Worm (Caenorhabditis elegans) whole organism, early embryonic: ENCODE measurements around the gene oma-2.

Source experiments
- B0310.2 ChIP-seq: sonication (generic microtip); optimal IDR thresholded peaks from 2 replicates; lab custom pipeline; 2016; ENCODE audit warnings: mild to moderate bottlenecking, missing genetic modification characterization, missing compliant biosample characterization
- F13C5.2 ChIP-seq: sonication (generic microtip); optimal IDR thresholded peaks from 2 replicates; lab custom pipeline; 2017; ENCODE audit warnings: mild to moderate bottlenecking, missing genetic modification characterization, inconsistent platforms, missing compliant biosample characterization
- aly-1 ChIP-seq: sonication (generic microtip); optimal IDR thresholded peaks from 2 replicates; lab custom pipeline; 2016; ENCODE audit warnings: missing genetic modification characterization, missing compliant biosample characterization
- ama-1 ChIP-seq: fragments of 150-350 bp; optimal IDR thresholded peaks from 2 replicates; lab custom pipeline; 2014
- ceh-13 ChIP-seq: fragments of 200-800 bp; sonication (Bioruptor generic); optimal IDR thresholded peaks from 2 replicates; lab custom pipeline; 2018; ENCODE audit warnings: mild to moderate bottlenecking, missing genetic modification characterization, missing compliant biosample characterization
- ceh-36 ChIP-seq: sonication (generic microtip); optimal IDR thresholded peaks from 2 replicates; lab custom pipeline; 2016; ENCODE audit warnings: missing genetic modification characterization, inconsistent platforms, missing compliant biosample characterization
- ets-7 ChIP-seq: sonication (generic microtip); optimal IDR thresholded peaks from 2 replicates; lab custom pipeline; 2016; ENCODE audit warnings: missing genotype, missing genetic modification characterization, missing compliant biosample characterization
- flt-1 ChIP-seq: fragments of 200-800 bp; sonication (Bioruptor generic); IDR thresholded peaks from 2 replicates; pipeline ENCODE4 v1.3.6; 2022; ENCODE audit warnings: missing genetic modification characterization, missing compliant biosample characterization
- hmbx-1 ChIP-seq: sonication (generic microtip); optimal IDR thresholded peaks from 2 replicates; lab custom pipeline; 2016; ENCODE audit warnings: mild to moderate bottlenecking, missing genetic modification characterization, missing compliant biosample characterization
- hmg-4 ChIP-seq: fragments of 200-800 bp; sonication (Bioruptor generic); optimal IDR thresholded peaks from 2 replicates; lab custom pipeline; 2018; ENCODE audit warnings: mild to moderate bottlenecking, missing genetic modification characterization, missing compliant biosample characterization
- hnd-1 ChIP-seq: sonication (generic microtip); optimal IDR thresholded peaks from 2 replicates; lab custom pipeline; 2016; ENCODE audit warnings: missing genetic modification characterization, missing compliant biosample characterization
- pes-1 ChIP-seq: fragments of 200-800 bp; sonication (Bioruptor generic); IDR thresholded peaks from 2 replicates; pipeline ENCODE4 v1.3.6; 2022; ENCODE audit warnings: missing genetic modification reagents, missing genetic modification characterization, missing compliant biosample characterization
- scrt-1 ChIP-seq: fragments of 200-800 bp; sonication (Bioruptor generic); IDR thresholded peaks from 2 replicates; pipeline ENCODE4 v1.3.6; 2022; ENCODE audit warnings: missing genetic modification characterization, missing compliant biosample characterization
- sea-1 ChIP-seq: fragments of 200-800 bp; sonication (Bioruptor generic); conservative IDR thresholded peaks from 2 replicates; pipeline ENCODE4 v1.3.6; 2022; ENCODE audit warnings: missing genetic modification characterization, missing compliant biosample characterization
- tbx-11 ChIP-seq: fragments of 200-800 bp; sonication (Bioruptor generic); IDR thresholded peaks from 2 replicates; pipeline ENCODE4 v1.3.6; 2022; ENCODE audit warnings: missing genetic modification characterization, missing compliant biosample characterization
- tbx-37 ChIP-seq: fragments of 200-800 bp; sonication (Bioruptor generic); conservative IDR thresholded peaks from 2 replicates; pipeline ENCODE4 v1.3.6; 2022; ENCODE audit warnings: missing genetic modification reagents, missing genetic modification characterization, missing compliant biosample characterization
- tra-4 ChIP-seq: sonication (generic microtip); optimal IDR thresholded peaks from 2 replicates; lab custom pipeline; 2017; ENCODE audit warnings: missing genetic modification characterization, missing compliant biosample characterization

The oma-2 gene

DNA sequence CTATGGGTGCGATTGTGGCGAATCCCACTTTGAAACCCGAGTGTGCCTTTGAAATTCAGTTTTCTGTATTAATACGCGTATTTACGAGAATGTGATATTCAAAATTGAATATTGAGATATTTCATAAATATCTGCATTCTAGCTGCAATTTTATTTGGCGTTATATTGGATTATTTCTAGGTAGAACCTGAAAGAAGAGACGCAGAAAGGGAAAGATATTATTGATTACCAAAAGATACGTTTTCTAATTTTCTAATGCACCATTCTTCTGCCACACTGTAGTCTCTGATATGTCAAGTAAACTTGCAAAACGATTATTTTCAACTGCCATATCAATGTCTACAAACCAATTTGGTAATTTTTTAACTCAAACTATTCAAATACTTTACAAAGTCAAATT lies 7.2 kb upstream of the oma-2 start, which contains the start of gene ech-3:
ech-3 (plus strand) TSS at position 178 of the 400 bp plus-strand sequence.
- TF ChIP-seq sea-1 (no peak), hmg-4 (GFP tag; lab: Kevin White, UChicago) (no peak), ets-7 (no peak), tbx-11 (GFP tag; lab: Robert Waterston, UW) (no peak), hmbx-1 (tag; lab: Kevin White, UChicago) (no peak), F13C5.2 (tag; lab: Kevin White, UChicago) (no peak), pes-1 (GFP tag; lab: Robert Waterston, UW) (no peak)

- TF ChIP-seq tra-4: no peak
- no peak for TF ChIP-seq tbx-37 (GFP tag; lab: Robert Waterston, UW)
- TF ChIP-seq flt-1 (GFP tag; lab: Robert Waterston, UW): no peak
- no peak for TF ChIP-seq aly-1 (tag; lab: Kevin White, UChicago)
- no peak for TF ChIP-seq ceh-36
- TF ChIP-seq pes-1 (GFP tag; lab: Robert Waterston, UW): no peak
These were observed 4.5 kb upstream of the oma-2 start, which contains the start of gene F43H9.3 for ce11 chrV:8024752-8025151. F43H9.3 (minus strand) TSS chrV:8024940.

DNA sequence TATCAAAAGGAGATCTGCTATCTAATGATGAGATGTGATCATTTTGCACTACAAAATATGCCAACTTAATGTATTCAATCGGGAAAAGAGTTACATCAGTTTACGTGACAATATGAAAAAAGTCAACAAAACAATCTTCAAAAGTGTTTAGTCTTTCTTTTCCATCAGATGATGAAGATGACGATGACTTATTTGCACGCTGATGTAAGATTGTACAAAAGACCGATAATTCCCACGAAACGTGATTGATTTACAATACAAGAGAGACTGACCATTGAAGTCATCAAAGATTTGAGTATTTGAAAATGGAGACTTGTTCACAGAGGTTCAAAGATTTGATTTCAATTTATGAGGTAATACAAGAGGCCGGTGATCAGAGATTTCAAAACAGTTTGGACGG lies 4.0 kb upstream of the oma-2 start:
- TF ChIP-seq tra-4 (no peak), pes-1 (GFP tag; lab: Robert Waterston, UW) (no peak), ceh-36 (no peak), tbx-11 (GFP tag; lab: Robert Waterston, UW) (no peak), ceh-13 (GFP tag; lab: Kevin White, UChicago) (no peak), aly-1 (tag; lab: Kevin White, UChicago) (no peak), B0310.2 (tag; lab: Kevin White, UChicago) (no peak), ets-7 (no peak), hmg-4 (GFP tag; lab: Kevin White, UChicago) (no peak), sea-1 (no peak), hnd-1 (tag; lab: Kevin White, UChicago) (no peak), flt-1 (GFP tag; lab: Robert Waterston, UW) (no peak), hmbx-1 (tag; lab: Kevin White, UChicago) (no peak), tbx-37 (GFP tag; lab: Robert Waterston, UW) (no peak), scrt-1 (GFP tag; lab: Robert Waterston, UW) (no peak), F13C5.2 (tag; lab: Kevin White, UChicago) (no peak), ama-1 (lab: Kevin White, UChicago) (no peak)

DNA sequence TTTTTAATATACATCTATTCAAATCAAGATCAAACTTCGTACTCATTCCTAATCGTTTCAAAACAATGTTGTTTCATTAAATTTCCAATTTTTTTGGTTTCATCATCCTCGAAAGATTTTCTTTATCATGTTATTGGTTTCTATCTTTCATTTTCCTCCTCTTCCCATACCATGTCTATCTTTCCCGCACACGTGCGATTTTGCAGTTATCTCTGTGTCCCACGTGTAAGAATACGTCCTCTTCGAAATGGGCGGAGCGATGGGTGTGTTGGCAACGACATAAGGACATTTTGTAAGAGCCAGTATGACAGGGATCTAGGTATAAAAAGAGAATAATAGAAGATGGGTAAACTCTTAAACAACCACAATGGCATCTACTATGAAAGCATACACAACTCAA lies 2.9 kb upstream of the oma-2 start, which contains the start of gene F43H9.4:
F43H9.4 (plus strand) TSS at position 366 of the 400 bp plus-strand sequence.
- no peak for TF ChIP-seq tbx-11 (GFP tag; lab: Robert Waterston, UW)
- TF ChIP-seq scrt-1 (GFP tag; lab: Robert Waterston, UW): no peak

ce11 chrV:8027429-8028142 lies 1.7 kb upstream of the oma-2 start:
- TF ChIP-seq tbx-11 (GFP tag; lab: Robert Waterston, UW) (no peak), sea-1 (no peak), tra-4 (no peak), flt-1 (GFP tag; lab: Robert Waterston, UW) (no peak), aly-1 (tag; lab: Kevin White, UChicago) (no peak)

ce11 chrV:8031121-8031520 lies 1.9 kb downstream of the oma-2 start, which contains the start of gene vars-1:
vars-1 (plus strand) TSS chrV:8031411.
- no peak for TF ChIP-seq tbx-37 (GFP tag; lab: Robert Waterston, UW)
- no peak for TF ChIP-seq F13C5.2 (tag; lab: Kevin White, UChicago)
- TF ChIP-seq ama-1 (lab: Kevin White, UChicago): no peak
- no peak for TF ChIP-seq tra-4
- no peak for TF ChIP-seq hnd-1 (tag; lab: Kevin White, UChicago)
- TF ChIP-seq sea-1: no peak
- no peak for TF ChIP-seq scrt-1 (GFP tag; lab: Robert Waterston, UW)
- TF ChIP-seq hmg-4 (GFP tag; lab: Kevin White, UChicago): no peak
- no peak for TF ChIP-seq hmbx-1 (tag; lab: Kevin White, UChicago)

DNA sequence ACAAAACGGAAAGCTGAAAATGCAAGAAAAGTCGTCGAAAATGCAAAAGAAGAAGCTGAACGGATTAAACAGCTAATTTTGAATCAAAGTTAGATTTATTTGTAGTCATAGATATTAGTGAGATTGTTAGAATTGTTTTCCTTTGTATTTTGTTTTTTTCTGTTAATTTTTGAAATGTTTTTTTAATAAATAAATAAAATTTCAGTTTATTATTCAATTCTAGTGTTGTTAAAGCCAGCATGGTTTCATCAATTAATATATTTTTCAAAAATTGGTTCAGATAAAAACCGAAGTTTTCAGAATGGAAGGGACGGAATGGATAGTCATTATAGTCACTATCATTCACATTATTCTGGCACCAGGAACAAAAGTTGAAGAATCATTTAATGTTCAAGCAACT lies 5.6 kb downstream of the oma-2 start, which contains the start of gene algn-12:
algn-12 (plus strand) TSS at position 301 of the 400 bp plus-strand sequence.
- TF ChIP-seq tbx-37 (GFP tag; lab: Robert Waterston, UW): no peak
- no peak for TF ChIP-seq ama-1 (lab: Kevin White, UChicago)
- TF ChIP-seq flt-1 (GFP tag; lab: Robert Waterston, UW): no peak
- TF ChIP-seq F13C5.2 (tag; lab: Kevin White, UChicago): no peak
- no peak for TF ChIP-seq scrt-1 (GFP tag; lab: Robert Waterston, UW)
- TF ChIP-seq pes-1 (GFP tag; lab: Robert Waterston, UW): no peak

DNA sequence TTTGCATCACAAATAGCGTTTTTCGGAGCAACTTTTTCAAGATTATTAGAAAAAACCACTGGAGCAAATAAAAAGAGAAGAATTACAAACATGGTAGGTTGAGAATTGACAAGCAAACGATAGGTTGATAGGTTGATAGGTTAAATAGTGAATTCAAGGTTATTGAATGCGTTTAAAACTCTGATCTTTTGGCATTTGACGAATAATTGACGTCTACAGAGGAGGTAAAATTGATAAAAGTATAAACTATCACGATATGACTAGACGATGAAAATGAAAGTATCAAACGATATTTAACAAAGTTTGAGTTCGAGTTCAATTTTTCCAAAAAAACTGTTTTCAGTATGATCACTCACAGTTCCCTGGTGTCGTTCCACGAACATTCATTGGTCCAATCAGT lies 6.7 kb downstream of the oma-2 start, which contains the start of gene ZC513.14:
ZC513.14 (minus strand) TSS at position 101 of the 400 bp plus-strand sequence.
- TF ChIP-seq ama-1 (lab: Kevin White, UChicago) (no peak), B0310.2 (tag; lab: Kevin White, UChicago) (no peak), ceh-36 (no peak), aly-1 (tag; lab: Kevin White, UChicago) (no peak), sea-1 (no peak)
